Fruit fly (Drosophila melanogaster) whole organism, larva: ENCODE measurements around the gene PIG-P.

Experiments
- noc ChIP-seq: fragments of 200-800 bp; sonication (Bioruptor generic); optimal IDR thresholded peaks from 3 replicates; lab custom pipeline; 2019; ENCODE audit warnings: missing biosample characterization, mild to moderate bottlenecking, missing genetic modification characterization, moderate library complexity

Gene PIG-P

DNA sequence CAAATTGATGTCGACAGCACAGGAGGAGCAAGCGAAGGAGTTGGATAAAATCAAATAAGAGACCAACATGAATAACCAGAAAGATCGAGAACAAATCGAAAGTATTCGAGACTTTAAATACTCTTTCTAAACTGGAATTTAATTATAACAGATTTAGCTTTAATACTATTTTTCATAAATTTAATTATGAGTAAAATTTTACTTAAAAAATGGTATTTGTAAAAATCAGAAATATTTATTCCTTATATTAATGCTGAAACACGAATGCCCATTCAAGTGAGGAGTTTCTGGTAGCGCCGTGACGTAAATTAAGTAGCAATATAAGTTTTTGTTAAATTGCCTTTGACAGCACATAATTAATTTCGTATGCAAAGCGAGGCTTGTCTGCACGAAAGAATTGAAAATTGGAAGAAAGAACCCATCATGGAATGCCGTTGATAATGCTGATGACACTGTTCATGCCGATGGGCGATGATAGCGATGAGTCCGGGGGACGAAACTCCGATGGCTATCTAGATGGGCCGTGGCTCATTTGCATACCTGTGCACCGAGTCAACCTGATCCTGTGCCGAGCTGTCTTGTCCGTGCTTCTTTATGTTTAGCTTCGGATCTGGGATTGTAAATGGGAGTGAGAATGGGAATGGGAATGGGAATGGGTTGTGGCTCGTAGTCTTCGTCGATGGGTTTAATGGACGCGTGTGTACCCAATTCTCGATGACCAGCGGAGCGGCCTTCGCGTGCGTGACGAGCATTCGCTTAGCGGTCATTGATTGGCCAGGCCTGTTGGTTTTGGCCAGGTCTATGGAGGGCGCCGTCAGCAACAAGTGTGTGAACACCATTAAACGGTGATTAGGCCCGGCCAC, 45.0 kb downstream of the PIG-P start:
- peak; percentile 69 for TF ChIP-seq noc (tag; lab: Kevin White, UChicago)

DNA sequence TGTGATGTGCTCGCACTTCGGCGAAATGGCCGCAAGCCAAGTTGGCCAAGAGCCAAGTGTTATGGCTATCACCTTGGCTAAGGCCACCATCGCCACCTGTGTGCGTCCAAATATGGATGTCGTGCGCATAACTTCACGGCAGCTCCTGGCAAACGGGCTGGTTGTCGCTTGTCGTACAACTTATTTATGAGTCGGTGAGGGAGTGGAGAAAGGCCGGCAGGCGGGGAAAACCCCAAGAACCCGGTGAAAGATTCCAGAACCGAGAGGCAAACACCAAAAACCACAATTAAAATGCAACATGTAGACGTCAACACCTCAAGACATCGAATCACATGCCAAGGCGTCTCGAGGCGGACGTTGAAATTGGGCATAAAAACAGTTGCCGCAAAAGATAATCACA, 45.7 kb downstream of the PIG-P start:
- no peak for TF ChIP-seq noc (tag; lab: Kevin White, UChicago)

- no peak for TF ChIP-seq noc (tag; lab: Kevin White, UChicago)
Measured at dm6 chr3R:26011542-26011941, 46.5 kb downstream of the PIG-P start.

DNA sequence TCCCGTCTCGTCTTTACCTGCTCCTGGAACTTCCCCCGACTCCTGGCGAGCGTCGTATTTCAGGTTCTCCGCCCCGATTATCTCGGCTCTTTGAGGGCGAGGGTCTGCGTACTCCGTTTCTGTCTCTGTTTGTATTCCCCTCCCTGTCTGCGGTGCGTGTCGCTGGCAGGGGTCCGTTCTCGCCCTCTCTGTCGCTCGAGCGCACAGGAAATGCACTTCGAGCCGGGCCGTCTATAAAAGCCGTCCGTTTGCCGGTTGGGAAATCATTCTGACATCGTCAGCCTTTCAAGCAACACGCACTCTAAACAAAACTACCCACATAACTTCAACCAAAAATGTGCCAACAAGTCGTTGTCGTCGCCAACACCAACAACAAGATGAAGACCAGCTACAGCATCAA, 47.4 kb downstream of the PIG-P start:
- no peak for TF ChIP-seq noc (tag; lab: Kevin White, UChicago)

DNA sequence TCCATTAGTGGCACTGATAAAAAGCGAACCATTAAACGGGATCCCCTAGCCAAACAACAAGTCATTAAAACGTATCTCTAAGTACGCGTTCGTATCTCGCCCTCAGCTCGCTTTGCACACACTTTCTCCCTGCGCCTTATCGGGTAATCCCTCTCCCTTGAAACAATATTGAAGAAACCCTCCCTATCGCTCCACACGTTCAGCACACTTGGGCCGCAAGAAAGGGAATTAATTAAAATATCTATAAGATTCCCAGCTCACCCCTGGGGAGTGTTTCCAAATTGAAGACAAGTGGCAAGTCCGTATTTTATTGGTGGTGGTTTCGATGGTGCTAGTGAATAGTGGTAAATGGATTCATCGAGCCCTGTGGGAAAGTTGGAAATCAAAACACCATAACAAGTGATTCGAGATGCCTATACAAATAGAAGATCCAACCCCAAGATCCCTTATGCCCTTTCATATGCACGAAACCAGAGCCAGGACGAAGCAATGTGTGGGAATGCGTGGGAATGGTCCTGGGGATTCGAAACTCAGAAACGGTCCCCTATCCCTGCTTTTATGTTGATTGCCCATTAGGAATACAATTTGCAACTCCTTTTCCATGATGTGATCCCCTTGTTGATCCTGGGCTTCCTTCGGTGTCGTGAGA, 48.1 kb downstream of the PIG-P start:
- TF ChIP-seq noc (tag; lab: Kevin White, UChicago) = no peak

- peak; percentile 85 for TF ChIP-seq noc (tag; lab: Kevin White, UChicago)
Measured at dm6 chr3R:26008892-26009539, 49.0 kb downstream of the PIG-P start.

- peak; percentile 56 for TF ChIP-seq noc (tag; lab: Kevin White, UChicago)
Measured at dm6 chr3R:26007964-26008868, 49.8 kb downstream of the PIG-P start.
